Worm (Caenorhabditis elegans): Measurements from ENCODE around the gene nxf-1.

nxf-1 gene

ce11 chrV:14424958-14425492 lies 10.2 kb upstream of the nxf-1 start, which contains the start of gene rrsr-1 (continued):
- TF ChIP-seq unc-55 (GFP tag; optimal IDR thresholded peaks at IDR 0.05): no peak
- TF ChIP-seq sox-2 (GFP tag; IDR thresholded peaks at IDR 0.05): no peak
- no peak for TF ChIP-seq ceh-18 (tag; optimal IDR thresholded peaks at IDR 0.05)
- no peak for TF ChIP-seq pqm-1 (tag; optimal IDR thresholded peaks at IDR 0.05)
- TF ChIP-seq nhr-232 (tag; optimal IDR thresholded peaks at IDR 0.05): no peak
- TF ChIP-seq C08G9.2 (tag; optimal IDR thresholded peaks at IDR 0.05): no peak
- no peak for TF ChIP-seq fkh-6 (tag; optimal IDR thresholded peaks at IDR 0.05)
- no peak for TF ChIP-seq sox-4 (tag; optimal IDR thresholded peaks at IDR 0.05)
- TF ChIP-seq eyg-1 (tag; optimal IDR thresholded peaks at IDR 0.05): no peak
- peak; percentile 26 for TF ChIP-seq K09A11.1 (tag; optimal IDR thresholded peaks at IDR 0.05; ENCODE audit: insufficient read depth)
- TF ChIP-seq T23F11.4 (GFP tag; optimal IDR thresholded peaks at IDR 0.05): no peak
- TF ChIP-seq pag-3 (tag; optimal IDR thresholded peaks at IDR 0.05; ENCODE audit: borderline replicate concordance): no peak
- no peak for TF ChIP-seq fkh-10 (GFP tag; optimal IDR thresholded peaks at IDR 0.05)
- TF ChIP-seq nhr-11 (tag; optimal IDR thresholded peaks at IDR 0.05): no peak
- no peak for TF ChIP-seq lim-6 (tag; optimal IDR thresholded peaks at IDR 0.05)
- TF ChIP-seq unc-42 (tag; optimal IDR thresholded peaks at IDR 0.05): no peak
- TF ChIP-seq elt-2 (tag; optimal IDR thresholded peaks at IDR 0.05): peak; percentile 6
- no peak for TF ChIP-seq pax-1 (tag; optimal IDR thresholded peaks at IDR 0.05)
- no peak for TF ChIP-seq ttx-3 (tag; optimal IDR thresholded peaks at IDR 0.05)
- no peak for TF ChIP-seq hlh-15 (tag; optimal IDR thresholded peaks at IDR 0.05)
- TF ChIP-seq tbx-2 (tag; optimal IDR thresholded peaks at IDR 0.05): peak; percentile 36
- no peak for TF ChIP-seq C38D4.7 (GFP tag; optimal IDR thresholded peaks at IDR 0.05)
- no peak for TF ChIP-seq che-1 (tag; optimal IDR thresholded peaks at IDR 0.05)
- no peak for TF ChIP-seq rnt-1 (tag; optimal IDR thresholded peaks at IDR 0.05)
- peak; percentile 25 for TF ChIP-seq ceh-31 (tag; optimal IDR thresholded peaks at IDR 0.05)
- no peak for TF ChIP-seq ceh-48 (tag; optimal IDR thresholded peaks at IDR 0.05)
- TF ChIP-seq ceh-30 (tag; optimal IDR thresholded peaks at IDR 0.05): no peak
- no peak for TF ChIP-seq sdc-2 (tag; optimal IDR thresholded peaks at IDR 0.05)
- peak; percentile 13 for TF ChIP-seq zip-5 (tag; optimal IDR thresholded peaks at IDR 0.05)
- no peak for TF ChIP-seq elt-4 (tag; optimal IDR thresholded peaks at IDR 0.05)
- no peak for TF ChIP-seq ceh-9 (tag; optimal IDR thresholded peaks at IDR 0.05)
- peak; percentile 44 for TF ChIP-seq nfya-1 (tag; optimal IDR thresholded peaks at IDR 0.05)
- no peak for TF ChIP-seq ceh-19 (GFP tag; optimal IDR thresholded peaks at IDR 0.05)
- TF ChIP-seq ceh-24 (tag; optimal IDR thresholded peaks at IDR 0.05): no peak
- TF ChIP-seq F13H6.1 (tag; optimal IDR thresholded peaks at IDR 0.05): no peak
- TF ChIP-seq lin-11 (tag; optimal IDR thresholded peaks at IDR 0.05): no peak
- TF ChIP-seq ceh-6 (GFP tag; optimal IDR thresholded peaks at IDR 0.05): no peak
- peak; percentile 15 for TF ChIP-seq ceh-34 (tag; optimal IDR thresholded peaks at IDR 0.05)
- peak; percentile 66 for TF ChIP-seq ceh-14 (tag; optimal IDR thresholded peaks at IDR 0.05)

ce11 chrV:14423268-14423667 lies 8.5 kb upstream of the nxf-1 start, which contains the start of gene rpoa-12:
rpoa-12 (minus strand) TSS chrV:14423304.
- peak; percentile 18 for TF ChIP-seq hlh-8 (tag; optimal IDR thresholded peaks at IDR 0.05)
- TF ChIP-seq T23F11.4 (GFP tag; optimal IDR thresholded peaks at IDR 0.05): no peak
- no peak for TF ChIP-seq pha-4 (tag; optimal IDR thresholded peaks at IDR 0.05)
- TF ChIP-seq unc-42 (tag; optimal IDR thresholded peaks at IDR 0.05): peak; percentile 49
- no peak for TF ChIP-seq C38D4.7 (GFP tag; optimal IDR thresholded peaks at IDR 0.05)
- TF ChIP-seq lim-6 (tag; optimal IDR thresholded peaks at IDR 0.05): no peak
- no peak for TF ChIP-seq madf-2 (tag; optimal IDR thresholded peaks at IDR 0.05)
- no peak for TF ChIP-seq ceh-48 (tag; optimal IDR thresholded peaks at IDR 0.05)
- TF ChIP-seq fkh-6 (tag; optimal IDR thresholded peaks at IDR 0.05): no peak
- no peak for TF ChIP-seq Y22D7AL.16 (tag; optimal IDR thresholded peaks at IDR 0.05)
- TF ChIP-seq ama-1 (optimal IDR thresholded peaks at IDR 0.05): no peak
- TF ChIP-seq pax-1 (tag; optimal IDR thresholded peaks at IDR 0.05): no peak
- peak; percentile 76 for TF ChIP-seq tbx-2 (tag; optimal IDR thresholded peaks at IDR 0.05)
- no peak for TF ChIP-seq unc-3 (GFP tag; conservative IDR thresholded peaks at IDR 0.05)
- no peak for TF ChIP-seq unc-3 (tag; optimal IDR thresholded peaks at IDR 0.05)
- peak; percentile 56 for TF ChIP-seq elt-2 (tag; optimal IDR thresholded peaks at IDR 0.05)
- no peak for TF ChIP-seq ceh-30 (tag; optimal IDR thresholded peaks at IDR 0.05)
- TF ChIP-seq K02D7.2 (tag; optimal IDR thresholded peaks at IDR 0.05): no peak
- no peak for TF ChIP-seq ceh-9 (tag; optimal IDR thresholded peaks at IDR 0.05)
- peak; percentile 24 for TF ChIP-seq ets-4 (tag; optimal IDR thresholded peaks at IDR 0.05)
- TF ChIP-seq nfya-1 (tag; optimal IDR thresholded peaks at IDR 0.05): no peak
- peak; percentile 86 for TF ChIP-seq ceh-31 (tag; optimal IDR thresholded peaks at IDR 0.05)
- no peak for TF ChIP-seq unc-55 (GFP tag; optimal IDR thresholded peaks at IDR 0.05)
- no peak for TF ChIP-seq sox-2 (GFP tag; IDR thresholded peaks at IDR 0.05)
- TF ChIP-seq ttx-3 (tag; optimal IDR thresholded peaks at IDR 0.05): no peak
- no peak for TF ChIP-seq lin-11 (tag; optimal IDR thresholded peaks at IDR 0.05)
- TF ChIP-seq unc-86 (tag; optimal IDR thresholded peaks at IDR 0.05): no peak
- TF ChIP-seq pag-3 (tag; optimal IDR thresholded peaks at IDR 0.05; ENCODE audit: borderline replicate concordance): no peak
- no peak for TF ChIP-seq nhr-232 (tag; optimal IDR thresholded peaks at IDR 0.05)
- TF ChIP-seq hlh-15 (tag; optimal IDR thresholded peaks at IDR 0.05): no peak
- no peak for TF ChIP-seq ceh-24 (tag; optimal IDR thresholded peaks at IDR 0.05)
- TF ChIP-seq ceh-19 (GFP tag; optimal IDR thresholded peaks at IDR 0.05): no peak
- no peak for TF ChIP-seq ceh-6 (GFP tag; optimal IDR thresholded peaks at IDR 0.05)
- no peak for TF ChIP-seq fkh-10 (GFP tag; optimal IDR thresholded peaks at IDR 0.05)
- TF ChIP-seq rnt-1 (tag; optimal IDR thresholded peaks at IDR 0.05): peak; percentile 19

All from whole organism, late embryonic.